Worm (Caenorhabditis elegans) whole organism, L4 larva: ENCODE data around the gene garr-1.

Experiments
- F10B5.3 ChIP-seq: sonication (generic microtip); optimal IDR thresholded peaks from 2 replicates; lab custom pipeline; 2016; ENCODE audit warnings: mild to moderate bottlenecking, missing genetic modification characterization, missing compliant biosample characterization
- F26F4.8 ChIP-seq: fragments of 200-800 bp; sonication (Bioruptor generic); conservative IDR thresholded peaks from 2 replicates; pipeline ENCODE4 v1.3.6; 2022; ENCODE audit warnings: missing genetic modification characterization, missing compliant biosample characterization
- F44E2.7 ChIP-seq: fragments of 200-800 bp; sonication (Bioruptor generic); IDR thresholded peaks from 2 replicates; pipeline ENCODE4 v2.1.2; 2022; ENCODE audit warnings: missing genetic modification characterization, missing compliant biosample characterization
- R02D3.7 ChIP-seq: fragments of 150-350 bp; sonication (generic microtip); optimal IDR thresholded peaks from 3 replicates; lab custom pipeline; 2014; ENCODE audit warnings: missing biosample characterization, missing genetic modification characterization
- Y105C5A.15 ChIP-seq: fragments of 200-800 bp; sonication (Bioruptor generic); IDR thresholded peaks from 2 replicates; pipeline ENCODE4 v1.3.6; 2022; ENCODE audit warnings: missing genetic modification characterization, missing compliant biosample characterization
- Y48G9A.11 ChIP-seq: fragments of 200-800 bp; sonication (Bioruptor generic); IDR thresholded peaks from 2 replicates; pipeline ENCODE4 v1.3.6; 2022; ENCODE audit warnings: missing genetic modification reagents, missing genetic modification characterization, missing compliant biosample characterization
- Y5F2A.4 ChIP-seq: fragments of 200-800 bp; sonication (Bioruptor generic); optimal IDR thresholded peaks from 2 replicates; lab custom pipeline; 2018; ENCODE audit warnings: mild to moderate bottlenecking, missing genetic modification characterization, missing compliant biosample characterization
- arid-1 ChIP-seq: fragments of 200-800 bp; sonication (Bioruptor generic); conservative IDR thresholded peaks from 2 replicates; pipeline ENCODE4 v1.3.6; 2022; ENCODE audit warnings: missing genetic modification reagents, missing genetic modification characterization, missing compliant biosample characterization
- attf-4 ChIP-seq: sonication (generic microtip); optimal IDR thresholded peaks from 3 replicates; lab custom pipeline; 2017; ENCODE audit warnings: missing biosample characterization, missing genetic modification characterization
- ctbp-1 ChIP-seq: fragments of 200-800 bp; sonication (Bioruptor generic); IDR thresholded peaks from 2 replicates; pipeline ENCODE4 v1.3.6; 2022; ENCODE audit warnings: missing genetic modification reagents, missing genetic modification characterization, missing compliant biosample characterization
- daf-16 ChIP-seq, 3 experiments: sonication (generic microtip); optimal IDR thresholded peaks; 2 replicates each; lab custom pipeline; 2016 to 2017; ENCODE audit warnings: missing genetic modification characterization in 3 of 3, missing genetic modification reagents in 3 of 3, mild to moderate bottlenecking in 2 of 3, missing compliant biosample characterization in 2 of 3, missing biosample characterization in 1 of 3, moderate library complexity in 1 of 3
- daf-8 ChIP-seq: fragments of 200-800 bp; sonication (Bioruptor generic); IDR thresholded peaks from 2 replicates; pipeline ENCODE4 v1.3.6; 2022; ENCODE audit warnings: missing genetic modification characterization, missing compliant biosample characterization
- dmd-6 ChIP-seq: fragments of 200-800 bp; sonication (Bioruptor generic); IDR thresholded peaks from 2 replicates; pipeline ENCODE4 v1.3.6; 2022; ENCODE audit warnings: missing genetic modification reagents, missing genetic modification characterization, missing compliant biosample characterization
- dmd-9 ChIP-seq: fragments of 200-800 bp; sonication (Bioruptor generic); IDR thresholded peaks from 2 replicates; pipeline ENCODE4 v1.3.6; 2022; ENCODE audit warnings: missing genetic modification reagents, missing genetic modification characterization, missing compliant biosample characterization
- duxl-1 ChIP-seq: sonication (generic microtip); optimal IDR thresholded peaks from 2 replicates; lab custom pipeline; 2016; ENCODE audit warnings: mild to moderate bottlenecking, missing genetic modification characterization, moderate library complexity, missing compliant biosample characterization; ENCODE audit not compliant: poor library complexity
- egl-43 ChIP-seq: fragments of 200-800 bp; sonication (Bioruptor generic); IDR thresholded peaks from 2 replicates; pipeline ENCODE4 v1.3.6; 2022; ENCODE audit warnings: missing genetic modification reagents, missing genetic modification characterization, missing compliant biosample characterization
- gei-8 ChIP-seq: fragments of 200-800 bp; sonication (Bioruptor generic); optimal IDR thresholded peaks from 2 replicates; lab custom pipeline; 2018; ENCODE audit warnings: mild to moderate bottlenecking, missing genetic modification characterization, missing compliant biosample characterization
- hif-1 ChIP-seq, 2 experiments: sonication (generic microtip); optimal IDR thresholded peaks; 2 replicates each; lab custom pipeline; 2016 to 2017; ENCODE audit warnings: missing compliant biosample characterization in 2 of 2, missing genetic modification characterization in 2 of 2, missing genetic modification reagents in 2 of 2, missing genotype in 2 of 2, mild to moderate bottlenecking in 1 of 2
- hmg-1.1 ChIP-seq: fragments of 200-800 bp; sonication (Bioruptor generic); IDR thresholded peaks from 2 replicates; pipeline ENCODE4 v1.3.6; 2022; ENCODE audit warnings: missing genetic modification reagents, missing genetic modification characterization, missing compliant biosample characterization
- jun-1 ChIP-seq: fragments of 150-350 bp; optimal IDR thresholded peaks from 2 replicates; lab custom pipeline; 2014; ENCODE audit warnings: missing biosample characterization, missing genetic modification reagents, missing genetic modification characterization
- lim-7 ChIP-seq: fragments of 200-800 bp; sonication (Bioruptor generic); IDR thresholded peaks from 2 replicates; pipeline ENCODE4 v1.3.6; 2022; ENCODE audit warnings: missing genetic modification characterization, missing compliant biosample characterization
- lin-15B ChIP-seq: fragments of 150-350 bp; sonication (generic microtip); optimal IDR thresholded peaks from 3 replicates; lab custom pipeline; 2014; ENCODE audit warnings: missing biosample characterization, missing genetic modification characterization
- lin-39 ChIP-seq: fragments of 150-350 bp; optimal IDR thresholded peaks from 2 replicates; lab custom pipeline; 2014; ENCODE audit warnings: missing biosample characterization, missing genetic modification reagents, missing genetic modification characterization
- madf-5 ChIP-seq, 2 experiments: fragments of 200-800 bp; sonication (Bioruptor generic); IDR thresholded peaks; 2 replicates each; pipeline ENCODE4 v1.3.6; 2022; ENCODE audit warnings: missing compliant biosample characterization in 2 of 2, missing genetic modification characterization in 2 of 2
- mdl-1 ChIP-seq, 2 experiments: fragments of 150-350 bp in 1 of 2; sonication (generic microtip) in 1 of 2; optimal IDR thresholded peaks; 2 replicates each; lab custom pipeline; 2014 to 2017; ENCODE audit warnings: missing biosample characterization in 2 of 2, missing genetic modification characterization in 2 of 2
- mdt-29 ChIP-seq: fragments of 200-800 bp; sonication (Bioruptor generic); IDR thresholded peaks from 2 replicates; pipeline ENCODE4 v1.3.6; 2022; ENCODE audit warnings: missing genetic modification reagents, missing genetic modification characterization, missing compliant biosample characterization
- mep-1 ChIP-seq: fragments of 150-350 bp; sonication (generic microtip); optimal IDR thresholded peaks from 3 replicates; lab custom pipeline; 2014; ENCODE audit warnings: missing biosample characterization, missing genetic modification characterization
- mes-2 ChIP-seq: sonication (generic microtip); optimal IDR thresholded peaks from 2 replicates; lab custom pipeline; 2016; ENCODE audit warnings: missing genotype, mild to moderate bottlenecking, missing genetic modification characterization, missing compliant biosample characterization; ENCODE audit not compliant: poor library complexity, severe bottlenecking
- nhr-25 ChIP-seq: sonication (generic microtip); optimal IDR thresholded peaks from 2 replicates; lab custom pipeline; 2017; ENCODE audit warnings: missing genetic modification characterization, mild to moderate bottlenecking, missing compliant biosample characterization, antibody characterized with exemption, moderate library complexity, borderline replicate concordance; ENCODE audit not compliant: insufficient read depth
- nhr-28 ChIP-seq: fragments of 150-350 bp; optimal IDR thresholded peaks from 2 replicates; lab custom pipeline; 2014; ENCODE audit warnings: missing biosample characterization, missing genetic modification characterization
- nhr-41 ChIP-seq: fragments of 200-800 bp; sonication (Bioruptor generic); IDR thresholded peaks from 2 replicates; pipeline ENCODE4 v1.3.6; 2022; ENCODE audit warnings: missing genetic modification reagents, missing genetic modification characterization, missing compliant biosample characterization
- nhr-77 ChIP-seq: fragments of 150-350 bp; optimal IDR thresholded peaks from 2 replicates; lab custom pipeline; 2014; ENCODE audit warnings: missing biosample characterization, missing genetic modification characterization
- pha-4 ChIP-seq, 2 experiments: fragments of 150-350 bp in 1 of 2; fragments of 200-800 bp in 1 of 2; sonication (Bioruptor generic) in 1 of 2; IDR thresholded peaks in 1 of 2; optimal IDR thresholded peaks in 1 of 2; 2 replicates each; pipeline versions ENCODE4 v1.3.6 to Lab custom; 2014 to 2022; ENCODE audit warnings: missing genetic modification characterization in 2 of 2, missing genetic modification reagents in 2 of 2, missing biosample characterization in 1 of 2, missing compliant biosample characterization in 1 of 2
- saeg-2 ChIP-seq: fragments of 200-800 bp; sonication (Bioruptor generic); IDR thresholded peaks from 2 replicates; pipeline ENCODE4 v1.3.6; 2022; ENCODE audit warnings: missing genetic modification reagents, missing genetic modification characterization, missing compliant biosample characterization
- set-16 ChIP-seq: fragments of 200-800 bp; sonication (Bioruptor generic); IDR thresholded peaks from 2 replicates; pipeline ENCODE4 v1.3.6; 2022; ENCODE audit warnings: missing genetic modification reagents, missing genetic modification characterization, missing compliant biosample characterization
- snpc-1.2 ChIP-seq: fragments of 200-800 bp; sonication (Bioruptor generic); IDR thresholded peaks from 2 replicates; pipeline ENCODE4 v1.3.6; 2022; ENCODE audit warnings: missing genetic modification reagents, missing genetic modification characterization, missing compliant biosample characterization
- spr-3 ChIP-seq: fragments of 200-800 bp; sonication (Bioruptor generic); optimal IDR thresholded peaks from 2 replicates; lab custom pipeline; 2018; ENCODE audit warnings: mild to moderate bottlenecking, missing genetic modification characterization, missing compliant biosample characterization
- unc-39 ChIP-seq: sonication (generic microtip); optimal IDR thresholded peaks from 2 replicates; lab custom pipeline; 2017; ENCODE audit warnings: missing biosample characterization, missing genetic modification characterization
- unc-62 ChIP-seq, 3 experiments: fragments of 150-350 bp in 1 of 3; sonication (generic microtip); optimal IDR thresholded peaks in 2 of 3; peaks in 1 of 3; 1 replicate in 1 of 3; 2 replicates in 2 of 3; lab custom pipeline; 2014 to 2017; ENCODE audit warnings: missing biosample characterization in 3 of 3, missing genetic modification characterization in 3 of 3, missing genetic modification reagents in 3 of 3, missing genotype in 1 of 3
- zfp-2 ChIP-seq: sonication (generic microtip); optimal IDR thresholded peaks from 2 replicates; lab custom pipeline; 2016; ENCODE audit warnings: mild to moderate bottlenecking, missing genetic modification characterization, missing compliant biosample characterization

garr-1 gene

DNA sequence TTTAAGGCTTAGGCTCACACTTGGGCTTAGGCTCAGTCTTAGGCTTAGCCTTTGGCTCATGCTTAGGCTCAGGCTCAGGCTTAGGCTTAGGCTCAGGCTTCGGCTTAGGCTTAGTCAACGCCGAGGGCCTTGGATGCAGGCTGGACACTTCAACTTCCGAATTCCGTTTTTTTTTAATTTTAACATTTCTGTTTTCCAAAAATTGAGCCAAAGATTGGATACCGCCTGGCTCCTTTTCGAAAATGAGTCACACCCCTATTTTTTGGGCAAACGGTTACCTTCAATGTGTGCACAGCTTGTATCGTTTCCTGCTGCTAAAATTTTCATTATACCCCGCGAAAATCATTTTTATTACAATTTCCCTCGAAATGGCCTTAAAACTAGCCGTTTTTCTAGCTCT, 29.5 kb downstream of the garr-1 start, which contains the start of gene M04G7.1:
Gene M04G7.1 (plus strand): TSS at position 301 of the 400 bp plus-strand sequence.
- no peak for TF ChIP-seq zfp-2 (tag; lab: Kevin White, UChicago)
- no peak for TF ChIP-seq arid-1 (GFP tag; lab: Robert Waterston, UW)
- TF ChIP-seq F26F4.8 (GFP tag; lab: Robert Waterston, UW), result no peak
- TF ChIP-seq gei-8 (GFP tag; lab: Kevin White, UChicago), result no peak
- TF ChIP-seq mep-1 (tag; lab: Kevin White, UChicago), result no peak
- TF ChIP-seq pha-4 (GFP tag; IDR thresholded peaks at IDR 0.05; lab: Robert Waterston, UW), result no peak
- TF ChIP-seq pha-4 (tag; optimal IDR thresholded peaks at IDR 0.05; lab: Kevin White, UChicago), result no peak
- TF ChIP-seq lin-39, result no peak
- TF ChIP-seq duxl-1 (tag; lab: Kevin White, UChicago), result no peak
- no peak for TF ChIP-seq unc-62 (GFP tag; optimal IDR thresholded peaks at IDR 0.05 in 1 of 2; lab: Kevin White, UChicago)
- TF ChIP-seq unc-62 (tag; optimal IDR thresholded peaks at IDR 0.05; lab: Kevin White, UChicago), result no peak
- no peak for TF ChIP-seq lim-7 (GFP tag; lab: Robert Waterston, UW)
- TF ChIP-seq nhr-41, result no peak
- TF ChIP-seq nhr-25 (tag; lab: Kevin White, UChicago), result no peak

DNA sequence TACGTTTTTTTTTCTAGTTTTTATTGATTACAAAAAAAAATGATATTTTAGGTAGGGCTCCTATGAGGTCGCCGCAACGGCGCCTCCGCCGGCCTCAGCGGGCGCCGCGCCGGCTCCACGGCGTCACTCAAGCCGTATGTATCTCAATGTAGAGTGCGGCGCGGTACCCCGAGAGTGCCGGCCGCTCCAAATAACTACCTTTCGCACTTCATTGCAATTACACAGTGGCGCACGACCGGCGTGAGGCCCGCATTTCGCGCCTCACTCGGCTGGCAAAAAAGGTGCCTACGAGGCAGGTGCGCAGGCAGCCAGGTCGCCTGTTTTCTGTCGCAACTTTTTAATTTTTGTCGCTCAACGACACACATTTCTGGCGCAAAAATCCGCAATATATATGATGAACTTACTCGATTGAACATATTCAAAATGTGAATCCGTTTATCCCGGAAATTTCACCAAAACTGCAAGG, 34.7 kb downstream of the garr-1 start, which contains the start of gene M04G7.2:
Gene M04G7.2 (minus strand): TSS at position 416 of the 466 bp plus-strand sequence.
- no peak for TF ChIP-seq F10B5.3
- TF ChIP-seq snpc-1.2, result no peak
- TF ChIP-seq mdl-1 (tag; optimal IDR thresholded peaks at IDR 0.05; lab: Kevin White, UChicago), result no peak
- TF ChIP-seq F26F4.8 (GFP tag; lab: Robert Waterston, UW), result no peak
- 0 out of 2 replicates have a peak, but pooled peaks have one; percentile 13 for TF ChIP-seq Y48G9A.11 (GFP tag; lab: Robert Waterston, UW)
- TF ChIP-seq set-16 (GFP tag; lab: Robert Waterston, UW), result peak; percentile 91
- no peak for TF ChIP-seq Y5F2A.4 (GFP tag; lab: Kevin White, UChicago)
- TF ChIP-seq dmd-9, result 0 out of 2 replicates have a peak, but pooled peaks have one; percentile 56
- no peak for TF ChIP-seq lin-15B (tag; lab: Kevin White, UChicago)
- TF ChIP-seq dmd-6 (GFP tag; lab: Robert Waterston, UW), result no peak
- TF ChIP-seq daf-8 (GFP tag; lab: Robert Waterston, UW), result peak; percentile 17; the same call in 1 of the 2 replicates
- TF ChIP-seq unc-39 (tag; lab: Kevin White, UChicago), result no peak
- TF ChIP-seq egl-43 (GFP tag; lab: Robert Waterston, UW), result peak; percentile 73
- no peak for TF ChIP-seq madf-5 (GFP tag; IDR thresholded peaks at IDR 0.05; lab: Robert Waterston, UW)
- no peak for TF ChIP-seq spr-3
- peak in 1 of 2 experiments; percentile 26 for TF ChIP-seq hif-1 (tag; optimal IDR thresholded peaks at IDR 0.05; lab: Kevin White, UChicago)
- TF ChIP-seq F44E2.7, result no peak
- TF ChIP-seq Y105C5A.15 (GFP tag; lab: Robert Waterston, UW), result 0 out of 2 replicates have a peak, but pooled peaks have one; percentile 24
- TF ChIP-seq nhr-28 (tag; lab: Kevin White, UChicago), result no peak
- TF ChIP-seq jun-1, result no peak
- TF ChIP-seq mes-2 (tag; lab: Kevin White, UChicago), result no peak
- TF ChIP-seq hmg-1.1 (GFP tag; lab: Robert Waterston, UW), result 0 out of 2 replicates have a peak, but pooled peaks have one; percentile 12
- no peak for TF ChIP-seq nhr-77 (tag; lab: Kevin White, UChicago)
- no peak for TF ChIP-seq R02D3.7 (tag; lab: Kevin White, UChicago)

DNA sequence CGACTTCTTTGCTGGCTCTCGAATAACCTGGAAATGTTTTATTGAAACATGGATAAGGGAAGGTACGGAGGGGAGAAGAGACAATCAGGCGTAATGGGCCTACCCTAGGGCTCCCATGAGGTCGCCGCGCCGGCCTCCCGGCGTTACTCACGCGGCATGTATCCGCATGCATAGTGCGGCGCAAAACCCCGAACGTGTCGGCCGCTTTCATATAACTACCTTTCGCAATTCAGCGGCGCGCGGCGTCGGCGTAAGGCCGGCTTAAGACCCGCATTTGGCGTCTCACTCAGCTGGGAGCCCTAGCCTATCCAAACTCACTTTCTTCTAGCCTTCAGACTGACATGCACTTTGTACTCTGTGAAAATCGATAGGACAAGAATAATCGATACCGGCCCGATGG, 36.1 kb downstream of the garr-1 start:
- TF ChIP-seq lim-7 (GFP tag; lab: Robert Waterston, UW) (no peak), R02D3.7 (tag; lab: Kevin White, UChicago) (no peak), ctbp-1 (GFP tag; lab: Robert Waterston, UW) (no peak), attf-4 (tag; lab: Kevin White, UChicago) (no peak), Y5F2A.4 (GFP tag; lab: Kevin White, UChicago) (no peak), saeg-2 (GFP tag; lab: Robert Waterston, UW) (0 out of 2 replicates have a peak, but pooled peaks have one; percentile 55), set-16 (GFP tag; lab: Robert Waterston, UW) (peak; percentile 80), mdt-29 (GFP tag; lab: Robert Waterston, UW) (no peak), daf-16 (GFP tag; optimal IDR thresholded peaks at IDR 0.05; lab: Kevin White, UChicago) (no peak), daf-16 (tag; optimal IDR thresholded peaks at IDR 0.05; lab: Kevin White, UChicago) (no peak)
- TF ChIP-seq, all 104 proteins: peak for 2
